Fruit fly (Drosophila melanogaster): ENCODE measurements around the gene CG4022.

CG4022 gene

DNA sequence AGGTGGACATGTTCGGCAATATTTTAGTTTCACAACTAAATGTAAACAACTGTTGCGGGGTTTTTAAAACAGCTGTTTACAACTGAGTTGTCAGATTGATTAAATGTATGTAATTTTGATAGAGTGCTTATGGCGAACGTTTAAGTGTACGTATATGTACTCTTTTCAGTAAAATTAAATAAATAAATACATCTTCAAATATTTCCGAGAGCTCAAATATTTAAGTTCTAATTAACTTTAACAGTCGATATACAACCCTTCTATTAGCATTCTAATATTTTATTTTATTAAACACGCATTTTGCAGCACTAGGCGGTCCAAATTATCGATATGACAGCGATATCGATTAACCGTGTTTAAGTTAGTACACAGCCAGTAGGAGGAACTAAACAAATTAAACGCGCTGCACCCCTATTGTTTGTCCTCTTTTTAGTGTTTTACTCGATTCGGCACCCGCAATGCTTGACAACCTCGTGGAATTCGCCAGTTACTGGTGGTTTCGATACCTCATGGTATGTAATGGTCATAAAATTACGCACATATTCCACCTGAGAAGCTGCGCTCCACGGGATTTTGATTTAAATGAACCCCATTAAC is 41.0 kb upstream of the CG4022 start, which contains the start of the genes CG3448 and ghi:
Gene CG3448, minus strand, starts transcription at position 51 of the 597 bp plus-strand sequence.
Gene ghi, plus strand, starts transcription at position 355 of the 597 bp plus-strand sequence.
- no peak for TF ChIP-seq CG10348 (GFP tag; IDR thresholded peaks at IDR 0.05)
- peak; percentile 45 for TF ChIP-seq CG8301 (tag; optimal IDR thresholded peaks at IDR 0.05)
- peak; percentile 22 for TF ChIP-seq gl (tag; optimal IDR thresholded peaks at IDR 0.05)
- TF ChIP-seq CG12605 (GFP tag; IDR thresholded peaks at IDR 0.05), result no peak
- TF ChIP-seq CG9948 (tag; optimal IDR thresholded peaks at IDR 0.05), result peak; percentile 44
- peak; percentile 67 for TF ChIP-seq CG8159 (tag; optimal IDR thresholded peaks at IDR 0.05)
- TF ChIP-seq Ets98B (GFP tag; IDR thresholded peaks at IDR 0.05), result peak; percentile 51
- TF ChIP-seq CG15710 (tag; optimal IDR thresholded peaks at IDR 0.05), result peak; percentile 20
- TF ChIP-seq CG32121 (GFP tag; IDR thresholded peaks at IDR 0.05), result peak; percentile 51; the same call in 1 of the 2 replicates
- no peak for TF ChIP-seq CG13204 (GFP tag; optimal IDR thresholded peaks at IDR 0.05)
- peak; percentile 46 for TF ChIP-seq Snoo (tag; optimal IDR thresholded peaks at IDR 0.05)
- TF ChIP-seq Pif1A (GFP tag; optimal IDR thresholded peaks at IDR 0.05), result peak; percentile 62
- TF ChIP-seq EcR (GFP tag; optimal IDR thresholded peaks at IDR 0.05), result no peak
- 0 out of 2 replicates have a peak, but pooled peaks have one; percentile 11 for TF ChIP-seq rn (GFP tag; IDR thresholded peaks at IDR 0.05)
- no peak for TF ChIP-seq CG14655 (GFP tag; optimal IDR thresholded peaks at IDR 0.05)
- no peak for TF ChIP-seq CG34367 (tag; optimal IDR thresholded peaks at IDR 0.05)
- peak; percentile 68; the same call in 2 of the 3 replicates for TF ChIP-seq CG4496 (GFP tag; IDR thresholded peaks at IDR 0.05)
- no peak for TF ChIP-seq fd96Ca (GFP tag; IDR thresholded peaks at IDR 0.05)
- TF ChIP-seq CG17806 (tag; optimal IDR thresholded peaks at IDR 0.05), result peak; percentile 52
- peak; percentile 50 for TF ChIP-seq Pif1B (GFP tag; optimal IDR thresholded peaks at IDR 0.05)
- TF ChIP-seq D1 (tag; optimal IDR thresholded peaks at IDR 0.05), result no peak

DNA sequence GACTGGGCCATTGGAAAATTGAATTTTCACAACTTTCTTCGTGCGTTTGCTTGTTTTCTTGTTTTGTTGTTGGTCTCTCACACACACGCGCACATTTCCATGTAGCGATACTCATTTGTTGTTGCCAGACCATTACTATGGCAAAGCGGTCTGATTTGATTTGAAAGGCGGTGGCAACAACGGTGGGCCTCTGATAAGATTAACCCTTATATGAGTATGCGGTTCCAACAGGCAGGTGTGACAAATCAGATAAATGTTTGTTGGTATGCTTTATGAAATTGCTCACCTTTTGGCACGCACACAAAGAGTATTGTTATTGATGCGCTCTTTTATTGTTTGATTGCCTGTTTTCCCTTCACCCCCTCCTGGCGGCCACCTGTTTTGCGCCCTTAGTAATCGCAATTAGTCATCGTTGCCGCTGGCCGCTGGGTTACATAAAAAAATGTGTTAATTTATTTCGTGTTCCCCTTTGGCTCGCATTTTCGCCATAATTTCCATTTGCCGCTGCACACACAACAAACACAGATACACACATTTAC is 36.7 kb upstream of the CG4022 start:
- TF ChIP-seq CG32121 (GFP tag; IDR thresholded peaks at IDR 0.05) (0 out of 2 replicates have a peak, but pooled peaks have one; percentile 7), Ets98B (GFP tag; IDR thresholded peaks at IDR 0.05) (peak; percentile 5; the same call in 1 of the 2 replicates), fd96Ca (GFP tag; IDR thresholded peaks at IDR 0.05) (0 out of 3 replicates have a peak, but pooled peaks have one; percentile 27), CG14655 (GFP tag; optimal IDR thresholded peaks at IDR 0.05) (no peak), Snoo (tag; optimal IDR thresholded peaks at IDR 0.05) (no peak), CG8159 (tag; optimal IDR thresholded peaks at IDR 0.05) (no peak), Pif1A (GFP tag; optimal IDR thresholded peaks at IDR 0.05) (no peak), CG9948 (tag; optimal IDR thresholded peaks at IDR 0.05) (no peak), CG15710 (tag; optimal IDR thresholded peaks at IDR 0.05) (no peak), CG10348 (GFP tag; IDR thresholded peaks at IDR 0.05) (no peak), rn (GFP tag; IDR thresholded peaks at IDR 0.05) (no peak), EcR (GFP tag; optimal IDR thresholded peaks at IDR 0.05) (no peak), CG17806 (tag; optimal IDR thresholded peaks at IDR 0.05) (no peak), CG8301 (tag; optimal IDR thresholded peaks at IDR 0.05) (no peak), D1 (tag; optimal IDR thresholded peaks at IDR 0.05) (no peak), Pif1B (GFP tag; optimal IDR thresholded peaks at IDR 0.05) (no peak), gl (tag; optimal IDR thresholded peaks at IDR 0.05) (no peak), CG34367 (tag; optimal IDR thresholded peaks at IDR 0.05) (no peak), CG4496 (GFP tag; IDR thresholded peaks at IDR 0.05) (0 out of 3 replicates have a peak, but pooled peaks have one; percentile 37), CG13204 (GFP tag; optimal IDR thresholded peaks at IDR 0.05) (no peak), CG12605 (GFP tag; IDR thresholded peaks at IDR 0.05) (peak; percentile 23; the same call in 1 of the 2 replicates)

DNA sequence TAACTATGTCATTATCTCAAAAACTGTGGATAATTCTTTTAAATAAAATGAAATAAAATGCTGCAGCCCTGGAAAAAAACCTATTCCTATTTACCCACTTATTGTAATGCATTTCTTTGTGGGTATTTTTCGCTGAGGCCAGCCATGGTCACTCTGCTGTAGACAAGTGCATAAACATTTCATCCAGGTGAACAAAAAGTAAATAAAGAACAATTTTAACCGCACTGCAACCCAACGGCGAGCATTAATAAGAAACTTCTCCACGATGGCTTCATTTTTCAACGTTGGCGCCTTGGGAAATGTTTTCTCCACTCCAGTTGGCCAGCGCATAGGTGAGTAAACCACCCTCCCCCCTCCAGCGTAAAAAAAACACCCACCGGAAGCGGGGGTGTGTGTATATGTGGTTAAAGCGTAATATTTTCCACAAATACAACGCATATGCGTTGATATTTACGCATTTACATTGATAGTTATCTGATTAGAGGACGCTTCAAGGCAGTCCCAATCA is 36.2 kb upstream of the CG4022 start, which contains the start of gene CG3529:
Gene CG3529, plus strand, starts transcription at position 134 of the 508 bp plus-strand sequence.
- TF ChIP-seq CG10348 (GFP tag; IDR thresholded peaks at IDR 0.05), result no peak
- no peak for TF ChIP-seq CG13204 (GFP tag; optimal IDR thresholded peaks at IDR 0.05)
- TF ChIP-seq EcR (GFP tag; optimal IDR thresholded peaks at IDR 0.05), result peak; percentile 29
- no peak for TF ChIP-seq gl (tag; optimal IDR thresholded peaks at IDR 0.05)
- TF ChIP-seq CG15710 (tag; optimal IDR thresholded peaks at IDR 0.05), result peak; percentile 33
- TF ChIP-seq CG32121 (GFP tag; IDR thresholded peaks at IDR 0.05), result 0 out of 2 replicates have a peak, but pooled peaks have one; percentile 22
- no peak for TF ChIP-seq CG8159 (tag; optimal IDR thresholded peaks at IDR 0.05)
- no peak for TF ChIP-seq CG9948 (tag; optimal IDR thresholded peaks at IDR 0.05)
- TF ChIP-seq CG12605 (GFP tag; IDR thresholded peaks at IDR 0.05), result no peak
- TF ChIP-seq rn (GFP tag; IDR thresholded peaks at IDR 0.05), result no peak
- 0 out of 2 replicates have a peak, but pooled peaks have one; percentile 15 for TF ChIP-seq Ets98B (GFP tag; IDR thresholded peaks at IDR 0.05)
- no peak for TF ChIP-seq Pif1A (GFP tag; optimal IDR thresholded peaks at IDR 0.05)
- TF ChIP-seq CG14655 (GFP tag; optimal IDR thresholded peaks at IDR 0.05), result no peak
- no peak for TF ChIP-seq fd96Ca (GFP tag; IDR thresholded peaks at IDR 0.05)
- no peak for TF ChIP-seq CG4496 (GFP tag; IDR thresholded peaks at IDR 0.05)
- no peak for TF ChIP-seq CG34367 (tag; optimal IDR thresholded peaks at IDR 0.05)
- TF ChIP-seq CG8301 (tag; optimal IDR thresholded peaks at IDR 0.05), result no peak
- TF ChIP-seq CG17806 (tag; optimal IDR thresholded peaks at IDR 0.05), result no peak
- no peak for TF ChIP-seq Pif1B (GFP tag; optimal IDR thresholded peaks at IDR 0.05)
- no peak for TF ChIP-seq Snoo (tag; optimal IDR thresholded peaks at IDR 0.05)
- no peak for TF ChIP-seq D1 (tag; optimal IDR thresholded peaks at IDR 0.05)

DNA sequence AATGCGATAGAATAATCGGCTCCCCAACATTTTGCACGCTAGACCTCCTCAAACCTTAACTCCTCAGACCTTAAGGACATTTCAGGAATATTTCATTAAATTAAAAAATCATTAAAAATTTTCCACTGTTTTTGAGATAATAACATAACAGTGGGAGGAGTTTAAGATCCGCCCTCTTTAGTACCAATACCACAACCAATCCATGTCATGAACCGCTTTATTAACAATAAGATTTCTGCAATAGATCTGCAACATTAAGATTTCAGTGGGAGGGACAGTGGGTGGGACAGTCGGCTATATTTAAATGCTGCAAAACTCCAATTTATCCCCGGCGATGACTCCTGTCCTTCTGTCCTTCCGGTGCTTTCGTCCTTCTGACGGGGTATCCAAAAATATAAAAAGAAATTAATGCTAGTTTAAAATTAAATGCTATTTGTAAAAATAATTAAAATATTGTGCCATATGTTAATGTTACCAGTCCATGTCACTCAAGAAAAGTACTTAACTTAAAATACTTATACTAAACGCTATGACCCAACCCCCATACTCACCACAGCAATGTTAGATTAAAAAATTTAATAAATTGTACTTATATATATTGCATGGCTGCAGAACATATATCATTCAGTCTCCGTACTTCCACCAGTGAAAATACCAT is 32.1 kb upstream of the CG4022 start, which contains the start of gene Srg3:
Gene Srg3, plus strand, starts transcription at position 608 of the 658 bp plus-strand sequence.
- TF ChIP-seq CG34367 (tag; optimal IDR thresholded peaks at IDR 0.05), result no peak
- no peak for TF ChIP-seq CG12605 (GFP tag; IDR thresholded peaks at IDR 0.05)
